Worm (Caenorhabditis elegans): ENCODE data around the gene sgn-1.

Gene sgn-1

DNA sequence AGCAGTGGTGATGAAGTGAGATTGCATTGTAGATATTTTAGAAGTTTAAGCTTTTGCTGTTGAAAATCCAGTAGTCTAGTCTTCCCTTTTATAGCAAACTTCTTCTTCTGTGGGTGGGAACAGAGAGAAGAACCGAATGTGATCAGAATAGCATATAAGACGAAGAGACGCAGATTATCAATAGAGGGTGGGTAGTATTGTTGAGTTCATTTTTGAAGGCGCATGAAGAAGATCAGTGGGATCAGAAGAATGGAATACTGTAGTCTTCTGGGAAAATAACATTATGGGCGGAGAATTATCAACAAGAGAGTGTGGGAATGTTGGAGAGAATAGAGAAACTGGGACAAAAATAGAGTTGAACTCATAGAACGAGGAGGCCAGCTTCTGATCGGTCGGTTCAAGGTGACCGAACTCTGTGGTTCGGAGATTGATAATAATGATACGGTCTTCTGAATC lies 37.7 kb upstream of the sgn-1 start, which contains the start of gene F46C5.1 (continued):
- no peak for TF ChIP-seq nhr-90 (tag; optimal IDR thresholded peaks at IDR 0.05; ENCODE audit: poor library complexity)
- TF ChIP-seq nhr-77 (tag; optimal IDR thresholded peaks at IDR 0.05) = no peak
- no peak for TF ChIP-seq ceh-82 (tag; optimal IDR thresholded peaks at IDR 0.05)
- TF ChIP-seq pqm-1 (tag; optimal IDR thresholded peaks at IDR 0.05) = no peak
- peak in 1 of 2 experiments; percentile 68 for TF ChIP-seq lsy-2 (tag; optimal IDR thresholded peaks at IDR 0.05)
- TF ChIP-seq swsn-7 (tag; optimal IDR thresholded peaks at IDR 0.05) = no peak
- TF ChIP-seq pag-3 (tag; optimal IDR thresholded peaks at IDR 0.05; ENCODE audit: borderline replicate concordance, insufficient read depth) = no peak

DNA sequence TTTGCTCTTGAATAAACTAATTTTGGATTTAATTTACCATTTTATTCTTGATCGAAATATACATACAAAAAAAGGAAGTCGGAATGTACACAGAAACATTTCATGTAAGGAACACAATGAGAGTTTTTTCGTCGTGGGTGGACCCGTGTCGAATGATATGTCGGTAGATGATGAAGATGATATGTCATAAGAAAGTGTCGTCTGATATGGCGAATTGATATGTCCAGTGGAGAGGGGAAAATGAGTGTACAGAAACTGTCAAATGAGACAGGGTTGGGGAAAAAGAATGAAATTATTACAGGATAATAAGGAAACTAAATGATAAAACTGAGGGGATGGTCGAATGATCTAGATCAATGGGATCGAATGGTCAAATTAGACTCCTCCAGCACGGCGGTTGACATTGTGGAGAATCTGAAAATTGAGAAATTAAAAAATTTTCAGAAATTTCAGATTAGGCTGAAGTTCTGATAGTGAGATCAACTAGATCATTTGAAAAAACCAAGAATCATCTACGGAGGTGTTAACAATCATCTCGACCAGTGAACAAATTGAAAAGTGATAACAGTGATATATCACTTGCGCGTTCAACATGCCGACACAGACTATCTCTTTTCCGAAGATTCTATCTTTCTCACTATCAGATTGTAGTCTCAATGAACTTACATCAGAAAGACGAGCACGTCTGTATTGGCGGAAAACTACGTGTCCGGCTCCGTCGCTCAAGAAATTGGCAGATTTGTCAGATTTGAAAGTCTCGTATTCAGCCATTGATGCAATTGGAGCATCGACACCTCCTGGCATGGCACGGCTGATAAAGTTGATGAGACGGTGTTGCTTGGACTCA lies 36.9 kb upstream of the sgn-1 start:
- peak; percentile 3 for TF ChIP-seq lin-13 (GFP tag; optimal IDR thresholded peaks at IDR 0.05)
- no peak for TF ChIP-seq ces-1 (GFP tag; optimal IDR thresholded peaks at IDR 0.05)
- TF ChIP-seq lin-15B (tag; optimal IDR thresholded peaks at IDR 0.05) = peak; percentile 8
- no peak for TF ChIP-seq alr-1 (tag; optimal IDR thresholded peaks at IDR 0.05; ENCODE audit: borderline replicate concordance)
- no peak for TF ChIP-seq sptf-1 (tag; optimal IDR thresholded peaks at IDR 0.05)
- peak; percentile 35 for TF ChIP-seq nhr-71 (tag; optimal IDR thresholded peaks at IDR 0.05)
- TF ChIP-seq F16B12.6 (tag; optimal IDR thresholded peaks at IDR 0.05) = no peak
- peak in 1 of 2 experiments; percentile 1 for TF ChIP-seq efl-1 (optimal IDR thresholded peaks at IDR 0.05)
- TF ChIP-seq efl-1 (GFP tag; optimal IDR thresholded peaks at IDR 0.05 in 1 of 2) = peak in 1 of 2 experiments; percentile 89
- TF ChIP-seq sup-37 (GFP tag; optimal IDR thresholded peaks at IDR 0.05) = no peak
- peak; percentile 48 for TF ChIP-seq nhr-47 (tag; optimal IDR thresholded peaks at IDR 0.05)
- TF ChIP-seq rnt-1 (tag; optimal IDR thresholded peaks at IDR 0.05) = peak; percentile 9
- TF ChIP-seq egl-27 (tag; optimal IDR thresholded peaks at IDR 0.05) = no peak
- peak; percentile 35 for TF ChIP-seq aly-2 (tag; optimal IDR thresholded peaks at IDR 0.05)
- TF ChIP-seq lir-3 (tag; optimal IDR thresholded peaks at IDR 0.05; ENCODE audit: poor library complexity) = peak; percentile 28
- peak; percentile 4 for TF ChIP-seq lin-14 (GFP tag; optimal IDR thresholded peaks at IDR 0.05)
- peak in 3 of 6 experiments; percentile 30 to 61 (median 33) for TF ChIP-seq elt-3 (tag; optimal IDR thresholded peaks at IDR 0.05)
- peak; percentile 73 for TF ChIP-seq nhr-85 (tag)
- no peak for TF ChIP-seq unc-98 (GFP tag; IDR thresholded peaks at IDR 0.05)
- TF ChIP-seq nhr-20 (tag; optimal IDR thresholded peaks at IDR 0.05) = peak; percentile 57
- peak; percentile 42 for TF ChIP-seq tbx-2 (tag; optimal IDR thresholded peaks at IDR 0.05)
- TF ChIP-seq ama-1 (optimal IDR thresholded peaks at IDR 0.05) = peak; percentile 46
- peak; percentile 0 for TF ChIP-seq ztf-4 (tag; optimal IDR thresholded peaks at IDR 0.05)
- 0 out of 2 replicates have a peak, but pooled peaks have one; percentile 25 for TF ChIP-seq grh-1 (GFP tag; IDR thresholded peaks at IDR 0.05)
- TF ChIP-seq ets-5 (GFP tag; IDR thresholded peaks at IDR 0.05) = no peak
- peak; percentile 33 for TF ChIP-seq blmp-1 (tag; optimal IDR thresholded peaks at IDR 0.05)
- no peak for TF ChIP-seq dsc-1 (tag; optimal IDR thresholded peaks at IDR 0.05)
- TF ChIP-seq lin-39 (tag; optimal IDR thresholded peaks at IDR 0.05) = no peak
- TF ChIP-seq mep-1 (tag; optimal IDR thresholded peaks at IDR 0.05) = no peak
- TF ChIP-seq aha-1 (tag; optimal IDR thresholded peaks at IDR 0.05) = no peak
- no peak for TF ChIP-seq Y116A8C.19 (tag; optimal IDR thresholded peaks at IDR 0.05; ENCODE audit: borderline replicate concordance)
- peak; percentile 31; the same call in 1 of the 2 replicates for TF ChIP-seq nhr-19 (GFP tag; conservative IDR thresholded peaks at IDR 0.05)
- TF ChIP-seq xbp-1 (tag; optimal IDR thresholded peaks at IDR 0.05) = no peak
- peak in 1 of 2 experiments; percentile 48 for TF ChIP-seq lin-35 (GFP tag; optimal IDR thresholded peaks at IDR 0.05)
- peak; percentile 4 for TF ChIP-seq snu-23 (GFP tag; optimal IDR thresholded peaks at IDR 0.05)
- no peak for TF ChIP-seq mab-9 (GFP tag; IDR thresholded peaks at IDR 0.05)

Measured in whole organism, L1 larva.